Fruit fly (Drosophila melanogaster) whole organism, embryonic: ENCODE measurements around the gene raptor.

ENCODE experiments used
- Aef1 ChIP-seq: fragments of 200-800 bp; sonication (Bioruptor generic); IDR thresholded peaks from 3 replicates; pipeline ENCODE4 v1.3.6; 2022; ENCODE audit warnings: missing biosample characterization, missing genetic modification characterization
- Atf3 ChIP-seq: fragments of 200-800 bp; sonication (Bioruptor generic); optimal IDR thresholded peaks from 3 replicates; lab custom pipeline; 2016; ENCODE audit warnings: missing biosample characterization, missing genetic modification characterization
- B-H1 ChIP-seq: fragments of 200-800 bp; sonication (Bioruptor generic); IDR thresholded peaks from 3 replicates; pipeline ENCODE4 v1.3.6; 2022; ENCODE audit warnings: missing biosample characterization, missing genetic modification characterization
- Bdp1 ChIP-seq: fragments of 200-800 bp; sonication (Bioruptor generic); optimal IDR thresholded peaks from 3 replicates; lab custom pipeline; 2016; ENCODE audit warnings: missing biosample characterization, missing genetic modification characterization
- CG10462 ChIP-seq: fragments of 200-800 bp; sonication (Bioruptor generic); optimal IDR thresholded peaks from 2 replicates; lab custom pipeline; 2016; ENCODE audit warnings: missing biosample characterization, missing genetic modification characterization
- CG11085 ChIP-seq: fragments of 200-800 bp; sonication (Bioruptor generic); IDR thresholded peaks from 2 replicates; pipeline ENCODE4 v1.3.6; 2022; ENCODE audit warnings: missing biosample characterization, missing genetic modification characterization
- CG11456 ChIP-seq: fragments of 200-800 bp; sonication (Bioruptor generic); IDR thresholded peaks from 3 replicates; pipeline ENCODE4 v1.3.6; 2022; ENCODE audit warnings: missing biosample characterization, missing genetic modification characterization
- CG11696 ChIP-seq: fragments of 200-800 bp; sonication (Bioruptor generic); IDR thresholded peaks from 2 replicates; pipeline ENCODE4 v1.3.6; 2022; ENCODE audit warnings: missing biosample characterization, missing genetic modification characterization
- CG13775 ChIP-seq: fragments of 200-800 bp; sonication (Bioruptor generic); optimal IDR thresholded peaks from 3 replicates; lab custom pipeline; 2017; ENCODE audit warnings: missing biosample characterization, mild to moderate bottlenecking, missing genetic modification characterization
- CG16813 ChIP-seq: fragments of 200-800 bp; sonication (Bioruptor generic); IDR thresholded peaks from 3 replicates; pipeline ENCODE4 v1.3.6; 2022; ENCODE audit warnings: missing biosample characterization, missing genetic modification characterization; ENCODE audit not compliant: partially characterized antibody
- CG16815 ChIP-seq: fragments of 200-800 bp; sonication (Bioruptor generic); optimal IDR thresholded peaks from 3 replicates; lab custom pipeline; 2017; ENCODE audit warnings: missing biosample characterization, mild to moderate bottlenecking, missing genetic modification characterization
- CG17359 ChIP-seq: fragments of 200-800 bp; sonication (Bioruptor generic); optimal IDR thresholded peaks from 3 replicates; lab custom pipeline; 2018; ENCODE audit warnings: missing biosample characterization, mild to moderate bottlenecking, missing genetic modification characterization, moderate library complexity
- CG2202 ChIP-seq: fragments of 200-800 bp; sonication (Bioruptor generic); optimal IDR thresholded peaks from 2 replicates; lab custom pipeline; 2018; ENCODE audit warnings: missing biosample characterization, mild to moderate bottlenecking, missing genetic modification characterization
- CG30403 ChIP-seq: fragments of 200-800 bp; sonication (Bioruptor generic); optimal IDR thresholded peaks from 3 replicates; lab custom pipeline; 2016; ENCODE audit warnings: missing biosample characterization, missing genetic modification characterization
- CG4282 ChIP-seq: fragments of 200-800 bp; sonication (Bioruptor generic); optimal IDR thresholded peaks from 2 replicates; lab custom pipeline; 2016; ENCODE audit warnings: missing biosample characterization, missing genetic modification characterization
- CG4820 ChIP-seq: fragments of 200-800 bp; sonication (Bioruptor generic); optimal IDR thresholded peaks from 3 replicates; lab custom pipeline; 2016; ENCODE audit warnings: missing biosample characterization, missing genetic modification characterization
- CG8089 ChIP-seq: fragments of 200-800 bp; sonication (Bioruptor generic); optimal IDR thresholded peaks from 3 replicates; lab custom pipeline; 2016; ENCODE audit warnings: missing biosample characterization, missing genetic modification characterization
- CG9797 ChIP-seq: fragments of 200-800 bp; sonication (Bioruptor generic); optimal IDR thresholded peaks from 3 replicates; lab custom pipeline; 2018; ENCODE audit warnings: missing biosample characterization, mild to moderate bottlenecking, missing genetic modification characterization
- Chrac-16 ChIP-seq: fragments of 200-800 bp; sonication (Bioruptor generic); optimal IDR thresholded peaks from 3 replicates; lab custom pipeline; 2016; ENCODE audit warnings: missing biosample characterization, missing genetic modification characterization
- E2f1 ChIP-seq: fragments of 200-800 bp; sonication (Bioruptor generic); IDR thresholded peaks from 2 replicates; pipeline ENCODE4 v1.3.6; 2022; ENCODE audit warnings: missing biosample characterization, missing genetic modification characterization
- GATAe ChIP-seq: fragments of 200-800 bp; sonication (Bioruptor generic); conservative IDR thresholded peaks from 2 replicates; pipeline ENCODE4 v1.3.6; 2022; ENCODE audit warnings: missing biosample characterization, missing genetic modification characterization
- HLH54F ChIP-seq: fragments of 200-800 bp; sonication (Bioruptor generic); optimal IDR thresholded peaks from 3 replicates; lab custom pipeline; 2016; ENCODE audit warnings: missing biosample characterization, missing genetic modification characterization
- Hr39 ChIP-seq: fragments of >200 bp; optimal IDR thresholded peaks from 2 replicates; lab custom pipeline; 2017
- Hr51 ChIP-seq, 2 experiments: fragments of 200-800 bp; sonication (Bioruptor generic); optimal IDR thresholded peaks; 2 replicates in 1 of 2; 3 replicates in 1 of 2; lab custom pipeline; 2016 to 2018; ENCODE audit warnings: missing biosample characterization in 2 of 2, missing genetic modification characterization in 2 of 2, mild to moderate bottlenecking in 1 of 2, moderate library complexity in 1 of 2
- MTF-1 ChIP-seq: fragments of 200-800 bp; sonication (Bioruptor generic); optimal IDR thresholded peaks from 2 replicates; lab custom pipeline; 2018; ENCODE audit warnings: missing biosample characterization, mild to moderate bottlenecking, missing genetic modification characterization, borderline replicate concordance
- Mrtf ChIP-seq: fragments of 200-800 bp; sonication (Bioruptor generic); IDR thresholded peaks from 3 replicates; pipeline ENCODE4 v1.3.6; 2022; ENCODE audit warnings: missing biosample characterization, missing genetic modification characterization
- Myb ChIP-seq: fragments of 200-800 bp; sonication (Bioruptor generic); optimal IDR thresholded peaks from 2 replicates; lab custom pipeline; 2016; ENCODE audit warnings: missing biosample characterization, missing genetic modification characterization
- NC2α ChIP-seq: fragments of 200-800 bp; sonication (Bioruptor generic); optimal IDR thresholded peaks from 2 replicates; lab custom pipeline; 2016; ENCODE audit warnings: missing biosample characterization, missing genetic modification characterization
- Sox100B ChIP-seq: fragments of 200-800 bp; sonication (Bioruptor generic); optimal IDR thresholded peaks from 3 replicates; lab custom pipeline; 2018; ENCODE audit warnings: missing biosample characterization, mild to moderate bottlenecking, missing genetic modification characterization
- Sry-δ ChIP-seq: fragments of 200-800 bp; sonication (Bioruptor generic); optimal IDR thresholded peaks from 2 replicates; lab custom pipeline; 2016; ENCODE audit warnings: missing biosample characterization, missing genetic modification characterization
- Stat92E ChIP-seq, 3 experiments: fragments of >200 bp in 2 of 3; fragments of 200-800 bp in 1 of 3; sonication (Bioruptor generic) in 1 of 3; optimal IDR thresholded peaks; 2 replicates each; lab custom pipeline; 2017 to 2019; ENCODE audit warnings: missing biosample characterization in 3 of 3, missing genetic modification characterization in 3 of 3, mild to moderate bottlenecking in 1 of 3, moderate library complexity in 1 of 3
- chinmo ChIP-seq: fragments of 200-800 bp; sonication (Bioruptor generic); IDR thresholded peaks from 4 replicates; pipeline ENCODE4 v1.3.6; 2022; ENCODE audit warnings: missing biosample characterization, missing genetic modification characterization; ENCODE audit not compliant: partially characterized antibody
- chm ChIP-seq: fragments of 200-800 bp; sonication (Bioruptor generic); IDR thresholded peaks from 2 replicates; pipeline ENCODE4 v1.3.6; 2022; ENCODE audit warnings: missing biosample characterization, missing genetic modification characterization
- ems ChIP-seq: fragments of 200-800 bp; sonication (Bioruptor generic); optimal IDR thresholded peaks from 3 replicates; lab custom pipeline; 2016; ENCODE audit warnings: missing biosample characterization, missing genetic modification characterization
- fd96Cb ChIP-seq: fragments of 200-800 bp; sonication (Bioruptor generic); optimal IDR thresholded peaks from 2 replicates; lab custom pipeline; 2018; ENCODE audit warnings: missing biosample characterization, mild to moderate bottlenecking, missing genetic modification characterization, moderate library complexity
- gce ChIP-seq: fragments of 200-800 bp; sonication (Bioruptor generic); IDR thresholded peaks from 3 replicates; pipeline ENCODE4 v1.3.6; 2022; ENCODE audit warnings: missing biosample characterization, missing genetic modification characterization
- grau ChIP-seq: fragments of 200-800 bp; optimal IDR thresholded peaks from 3 replicates; lab custom pipeline; 2019; ENCODE audit warnings: missing biosample characterization, mild to moderate bottlenecking, missing genetic modification characterization, moderate library complexity
- gsb ChIP-seq: fragments of 200-800 bp; sonication (Bioruptor generic); IDR thresholded peaks from 2 replicates; pipeline ENCODE4 v1.3.6; 2022; ENCODE audit warnings: missing biosample characterization, missing genetic modification characterization
- insv ChIP-seq, 2 experiments: fragments of 200-800 bp; sonication (Bioruptor generic); optimal IDR thresholded peaks; 3 replicates each; lab custom pipeline; 2016 to 2018; ENCODE audit warnings: missing biosample characterization in 2 of 2, missing genetic modification characterization in 2 of 2
- klu ChIP-seq: fragments of 200-800 bp; sonication (Bioruptor generic); IDR thresholded peaks from 2 replicates; pipeline ENCODE4 v1.3.6; 2022; ENCODE audit warnings: missing biosample characterization, missing genetic modification characterization
- lola ChIP-seq, 3 experiments: fragments of >200 bp in 2 of 3; fragments of 200-800 bp in 1 of 3; sonication (Bioruptor generic) in 1 of 3; optimal IDR thresholded peaks; 2 replicates each; lab custom pipeline; 2017 to 2019; ENCODE audit warnings: missing biosample characterization in 3 of 3, missing genetic modification characterization in 3 of 3, mild to moderate bottlenecking in 1 of 3, moderate library complexity in 1 of 3
- psq ChIP-seq: fragments of 200-800 bp; sonication (Bioruptor generic); optimal IDR thresholded peaks from 2 replicates; lab custom pipeline; 2017; ENCODE audit warnings: missing biosample characterization, missing genetic modification characterization
- pum ChIP-seq: fragments of 200-800 bp; sonication (Bioruptor generic); optimal IDR thresholded peaks from 2 replicates; lab custom pipeline; 2016; ENCODE audit warnings: missing biosample characterization, missing genetic modification characterization
- sd ChIP-seq: fragments of 200-800 bp; sonication (Bioruptor generic); optimal IDR thresholded peaks from 3 replicates; lab custom pipeline; 2018; ENCODE audit warnings: missing biosample characterization, mild to moderate bottlenecking, missing genetic modification characterization, moderate library complexity
- slbo ChIP-seq: fragments of 200-800 bp; sonication (Bioruptor generic); IDR thresholded peaks from 2 replicates; pipeline ENCODE4 v1.3.6; 2022; ENCODE audit warnings: missing biosample characterization, missing genetic modification characterization
- sob ChIP-seq: fragments of 200-800 bp; sonication (Bioruptor generic); IDR thresholded peaks from 2 replicates; pipeline ENCODE4 v1.3.6; 2022; ENCODE audit warnings: missing biosample characterization, missing genetic modification characterization
- tgo ChIP-seq: fragments of 200-800 bp; sonication (Bioruptor generic); IDR thresholded peaks from 3 replicates; pipeline ENCODE4 v1.3.6; 2022; ENCODE audit warnings: missing biosample characterization, missing genetic modification characterization
- tna ChIP-seq: fragments of 200-800 bp; sonication (Bioruptor generic); IDR thresholded peaks from 2 replicates; pipeline ENCODE4 v1.3.6; 2022; ENCODE audit warnings: missing biosample characterization, missing genetic modification characterization; ENCODE audit not compliant: partially characterized antibody
- tup ChIP-seq: fragments of 200-800 bp; sonication (Bioruptor generic); optimal IDR thresholded peaks from 2 replicates; lab custom pipeline; 2016; ENCODE audit warnings: missing biosample characterization, mild to moderate bottlenecking, missing genetic modification characterization, moderate library complexity

raptor gene

DNA sequence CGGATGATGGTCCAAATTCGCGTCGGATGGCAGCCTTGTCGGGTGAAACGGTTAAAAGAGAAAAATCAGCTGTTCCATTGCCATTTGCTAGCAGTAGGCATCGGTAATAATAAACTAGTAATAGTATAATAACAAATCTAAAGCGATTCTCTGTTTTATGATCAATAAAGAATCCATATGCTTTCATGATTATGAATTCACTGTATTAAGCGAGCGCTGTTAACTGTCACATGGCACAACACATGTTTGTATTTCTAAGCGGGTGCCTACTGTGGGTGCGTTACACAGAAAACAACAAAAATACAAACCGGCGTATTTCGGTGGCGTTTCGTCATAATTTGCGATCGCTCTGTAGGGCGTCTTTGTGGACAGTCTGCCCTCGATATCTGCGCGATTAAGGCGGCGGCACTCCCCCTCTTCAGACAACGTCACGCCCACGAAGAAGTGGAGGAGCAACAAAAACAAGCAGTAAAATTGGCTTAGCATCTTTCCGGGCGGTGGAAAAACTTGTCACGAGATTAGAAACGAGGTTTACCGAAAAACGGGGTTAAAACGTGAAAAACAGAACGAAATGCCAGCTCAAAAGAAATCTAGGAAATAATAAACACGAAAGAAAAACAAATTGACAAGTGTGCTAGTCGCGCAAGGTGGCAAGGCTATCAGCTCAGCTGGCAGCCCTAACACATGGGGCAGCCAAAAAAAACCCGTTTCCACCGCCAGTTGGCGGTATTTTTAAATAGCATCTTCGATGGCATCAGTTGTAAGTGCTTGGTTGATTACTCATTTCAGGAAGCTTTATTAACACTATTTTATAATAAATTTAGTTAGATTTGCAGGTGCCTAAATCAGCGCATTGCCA lies 1.0 kb upstream of the raptor start, which contains the start of the genes Nep1 and Mipp2 (continued):
- no peak for TF ChIP-seq psq (GFP tag; lab: Kevin White, UChicago)
- no peak for TF ChIP-seq Sox100B (GFP tag; lab: Kevin White, UChicago)
- TF ChIP-seq grau (tag; lab: Kevin White, UChicago) = peak; percentile 96
- TF ChIP-seq tna = 0 out of 2 replicates have a peak, but pooled peaks have one; percentile 28
- no peak for TF ChIP-seq chinmo (GFP tag; lab: Robert Waterston, UW)
- no peak for TF ChIP-seq CG4282 (GFP tag; lab: Kevin White, UChicago)
- peak; percentile 41; the same call in 2 of the 3 replicates for TF ChIP-seq tgo (GFP tag; lab: Robert Waterston, UW)
- no peak for TF ChIP-seq Bdp1
- TF ChIP-seq Mrtf (GFP tag; lab: Robert Waterston, UW) = 0 out of 3 replicates have a peak, but pooled peaks have one; percentile 19
- TF ChIP-seq lola (GFP tag; optimal IDR thresholded peaks at IDR 0.05; lab: Kevin White, UChicago) = no peak
- TF ChIP-seq CG2202 = no peak
- no peak for TF ChIP-seq CG11696 (GFP tag; lab: Robert Waterston, UW)
- TF ChIP-seq CG4820 (GFP tag; lab: Kevin White, UChicago) = no peak
- no peak for TF ChIP-seq NC2α (GFP tag; lab: Kevin White, UChicago)
- peak; percentile 26 for TF ChIP-seq fd96Cb
- TF ChIP-seq CG11456 (GFP tag; lab: Robert Waterston, UW) = no peak
- peak; percentile 21 to 28 for TF ChIP-seq Hr51 (GFP tag; optimal IDR thresholded peaks at IDR 0.05; lab: Kevin White, UChicago)
- TF ChIP-seq pum (GFP tag; lab: Kevin White, UChicago) = no peak
- TF ChIP-seq CG11085 (GFP tag; lab: Robert Waterston, UW) = no peak
- TF ChIP-seq Hr39 (lab: Kevin White, UChicago) = no peak
- TF ChIP-seq insv (GFP tag; optimal IDR thresholded peaks at IDR 0.05; lab: Kevin White, UChicago) = no peak
- TF ChIP-seq ems (GFP tag; lab: Kevin White, UChicago) = peak; percentile 1
- peak; percentile 33 for TF ChIP-seq CG13775 (GFP tag; lab: Kevin White, UChicago)
- TF ChIP-seq Sry-δ (GFP tag; lab: Kevin White, UChicago) = peak; percentile 18
- peak; percentile 34 for TF ChIP-seq CG30403
- TF ChIP-seq CG10462 (GFP tag; lab: Kevin White, UChicago) = no peak
- TF ChIP-seq CG16815 (GFP tag; lab: Kevin White, UChicago) = no peak
- no peak for TF ChIP-seq chm (GFP tag; lab: Robert Waterston, UW)
- TF ChIP-seq Myb (GFP tag; lab: Kevin White, UChicago) = no peak
- TF ChIP-seq sob (GFP tag; lab: Robert Waterston, UW) = peak; percentile 51; the same call in 1 of the 2 replicates
- TF ChIP-seq Atf3 = no peak
- TF ChIP-seq HLH54F (GFP tag; lab: Kevin White, UChicago) = no peak
- TF ChIP-seq Chrac-16 = no peak
- TF ChIP-seq tup = no peak
- TF ChIP-seq slbo (GFP tag; lab: Robert Waterston, UW) = peak; percentile 76
- no peak for TF ChIP-seq CG8089 (GFP tag; lab: Kevin White, UChicago)
- peak; percentile 27; the same call in 1 of the 2 replicates for TF ChIP-seq klu (GFP tag; lab: Robert Waterston, UW)
- peak; percentile 11 for TF ChIP-seq CG17359
- TF ChIP-seq GATAe (GFP tag; lab: Robert Waterston, UW) = no peak
- TF ChIP-seq E2f1 = peak; percentile 51
- TF ChIP-seq Stat92E (GFP tag; optimal IDR thresholded peaks at IDR 0.05; lab: Kevin White, UChicago) = no peak
- no peak for TF ChIP-seq MTF-1 (GFP tag; lab: Kevin White, UChicago)
- peak; percentile 64 for TF ChIP-seq Aef1
- TF ChIP-seq CG9797 (GFP tag; lab: Kevin White, UChicago) = no peak
- TF ChIP-seq sd (tag; lab: Kevin White, UChicago) = no peak
- no peak for TF ChIP-seq gce (GFP tag; lab: Robert Waterston, UW)
- TF ChIP-seq gsb (GFP tag; lab: Robert Waterston, UW) = 0 out of 2 replicates have a peak, but pooled peaks have one; percentile 13
- TF ChIP-seq CG16813 = no peak
- TF ChIP-seq B-H1 = peak; percentile 23; the same call in 1 of the 3 replicates
